Worm (Caenorhabditis elegans) whole organism, young adult: Measurements from ENCODE around the gene cwp-4.

Source experiments
- B0261.1 ChIP-seq: sonication (generic microtip); optimal IDR thresholded peaks from 2 replicates; lab custom pipeline; 2016; ENCODE audit warnings: mild to moderate bottlenecking, missing genetic modification characterization, moderate library complexity, missing compliant biosample characterization
- F52B5.7 ChIP-seq: sonication (generic microtip); optimal IDR thresholded peaks from 2 replicates; lab custom pipeline; 2016; ENCODE audit warnings: mild to moderate bottlenecking, missing genetic modification characterization, missing compliant biosample characterization
- F57A8.1 ChIP-seq: fragments of 200-800 bp; sonication (Bioruptor generic); optimal IDR thresholded peaks from 2 replicates; lab custom pipeline; 2018; ENCODE audit warnings: mild to moderate bottlenecking, missing genetic modification characterization, moderate library complexity, missing compliant biosample characterization
- ceh-27 ChIP-seq: fragments of 200-800 bp; sonication (Bioruptor generic); optimal IDR thresholded peaks from 2 replicates; lab custom pipeline; 2018; ENCODE audit warnings: mild to moderate bottlenecking, missing genetic modification characterization, moderate library complexity, missing compliant biosample characterization
- hlh-12 ChIP-seq: sonication (generic microtip); optimal IDR thresholded peaks from 2 replicates; lab custom pipeline; 2016; ENCODE audit warnings: missing genetic modification characterization, missing compliant biosample characterization
- hmg-1.2 ChIP-seq: fragments of 200-800 bp; sonication (Bioruptor generic); IDR thresholded peaks from 2 replicates; pipeline ENCODE4 v1.3.6; 2022; ENCODE audit warnings: missing genetic modification reagents, missing genetic modification characterization, missing compliant biosample characterization
- nfya-1 ChIP-seq: sonication (generic microtip); optimal IDR thresholded peaks from 2 replicates; lab custom pipeline; 2017; ENCODE audit warnings: antibody characterized with exemption, missing compliant biosample characterization, missing genetic modification characterization, borderline replicate concordance; ENCODE audit not compliant: insufficient read depth
- pha-4 ChIP-seq: fragments of 150-350 bp; sonication (generic microtip); optimal IDR thresholded peaks from 2 replicates; lab custom pipeline; 2014; ENCODE audit warnings: missing biosample characterization, missing genetic modification reagents, missing genetic modification characterization
- snpc-1.1 ChIP-seq: sonication (generic microtip); optimal IDR thresholded peaks from 2 replicates; lab custom pipeline; 2017; ENCODE audit warnings: missing genetic modification characterization, mild to moderate bottlenecking, missing compliant biosample characterization, antibody characterized with exemption, moderate library complexity, missing genotype, missing genetic modification reagents; ENCODE audit not compliant: insufficient read depth
- snpc-4 ChIP-seq, 5 experiments: fragments of 150-350 bp in 1 of 5; sonication (generic microtip) in 4 of 5; optimal IDR thresholded peaks; 2 replicates each; lab custom pipeline; 2014 to 2018; ENCODE audit warnings: missing genetic modification characterization in 5 of 5, missing biosample characterization in 3 of 5, antibody characterized with exemption in 2 of 5, mild to moderate bottlenecking in 2 of 5, missing compliant biosample characterization in 2 of 5, missing genotype in 2 of 5, moderate library complexity in 2 of 5, missing genetic modification reagents in 1 of 5
- sptf-2 ChIP-seq: fragments of 200-800 bp; sonication (Bioruptor generic); optimal IDR thresholded peaks from 2 replicates; lab custom pipeline; 2018; ENCODE audit warnings: mild to moderate bottlenecking, missing genetic modification characterization, missing compliant biosample characterization
- unc-130 ChIP-seq: sonication (generic microtip); optimal IDR thresholded peaks from 2 replicates; lab custom pipeline; 2016; ENCODE audit warnings: missing genetic modification reagents, missing genetic modification characterization, missing compliant biosample characterization
- ztf-28 ChIP-seq: fragments of 200-800 bp; sonication (Bioruptor generic); IDR thresholded peaks from 2 replicates; pipeline ENCODE4 v1.3.6; 2022; ENCODE audit warnings: missing genetic modification reagents, missing genetic modification characterization, missing compliant biosample characterization

DNA sequence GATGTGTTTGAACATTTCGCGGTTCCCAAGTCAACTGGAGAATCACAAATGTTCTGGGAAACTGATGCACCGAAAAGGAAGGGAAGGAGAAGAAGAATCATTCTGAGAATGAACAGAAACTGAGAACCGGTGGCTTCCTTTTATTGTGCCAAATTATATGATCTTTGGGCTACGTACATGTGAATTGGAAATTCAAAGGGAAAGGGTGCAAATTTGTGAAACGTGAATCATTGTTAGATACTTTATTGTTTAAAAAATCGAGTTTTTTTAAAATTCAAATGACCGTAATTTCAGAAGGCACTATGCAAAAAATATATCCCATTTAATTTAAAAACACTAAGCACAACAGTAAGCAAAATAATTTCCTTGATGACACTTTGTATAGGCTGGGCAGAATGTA, 18.4 kb upstream of the cwp-4 start, which contains the start of gene K11D12.6:
- no peak for TF ChIP-seq hlh-12 (tag; lab: Kevin White, UChicago)
- no peak for TF ChIP-seq F57A8.1 (GFP tag; lab: Kevin White, UChicago)
- no peak for TF ChIP-seq B0261.1 (tag; lab: Kevin White, UChicago)
- no peak for TF ChIP-seq nfya-1 (tag; lab: Kevin White, UChicago)
- no peak for TF ChIP-seq F52B5.7
- TF ChIP-seq snpc-4 (GFP tag; optimal IDR thresholded peaks at IDR 0.05; lab: Kevin White, UChicago) = no peak
- TF ChIP-seq snpc-4 (tag; optimal IDR thresholded peaks at IDR 0.05; lab: Kevin White, UChicago) = no peak
- TF ChIP-seq unc-130 (GFP tag; lab: Kevin White, UChicago) = no peak
- no peak for TF ChIP-seq pha-4 (tag; lab: Kevin White, UChicago)
- no peak for TF ChIP-seq hmg-1.2 (GFP tag; lab: Robert Waterston, UW)
- TF ChIP-seq ztf-28 (GFP tag; lab: Robert Waterston, UW) = no peak
- no peak for TF ChIP-seq snpc-1.1 (tag; lab: Kevin White, UChicago)
- TF ChIP-seq sptf-2 = no peak
- no peak for TF ChIP-seq ceh-27 (GFP tag; lab: Kevin White, UChicago)
